Fruit fly (Drosophila melanogaster): ENCODE results near the gene CG34313.

The CG34313 gene

DNA sequence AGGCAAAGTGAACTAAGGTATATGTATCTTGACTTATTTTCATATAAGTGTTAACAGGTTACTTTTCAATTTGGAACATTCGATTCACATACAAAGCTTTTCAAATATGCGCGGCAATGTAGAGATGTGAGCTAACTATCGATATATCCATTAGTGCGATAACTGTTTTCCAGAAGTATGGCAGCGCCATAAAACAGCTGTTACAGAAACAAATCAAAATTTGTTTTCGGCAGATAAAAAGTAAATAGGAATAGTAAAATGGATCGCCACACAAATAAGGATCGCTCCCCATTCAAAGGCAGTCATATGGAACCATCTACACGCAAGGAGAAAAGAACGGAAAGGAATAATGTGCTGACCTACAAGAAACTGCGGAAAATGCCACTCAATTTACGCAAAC is at the start of gene CG34313, which contains the start of the genes CG32832 and CG31743:
CG34313 (plus strand) TSS at position 230 of the 400 bp plus-strand sequence.
CG32832 (minus strand) TSS at position 3 of the 400 bp plus-strand sequence.
CG31743 (plus strand) TSS at position 230 of the 400 bp plus-strand sequence.
- no peak for TF ChIP-seq CG17801 (GFP tag; optimal IDR thresholded peaks at IDR 0.05; ENCODE audit: partially characterized antibody)

DNA sequence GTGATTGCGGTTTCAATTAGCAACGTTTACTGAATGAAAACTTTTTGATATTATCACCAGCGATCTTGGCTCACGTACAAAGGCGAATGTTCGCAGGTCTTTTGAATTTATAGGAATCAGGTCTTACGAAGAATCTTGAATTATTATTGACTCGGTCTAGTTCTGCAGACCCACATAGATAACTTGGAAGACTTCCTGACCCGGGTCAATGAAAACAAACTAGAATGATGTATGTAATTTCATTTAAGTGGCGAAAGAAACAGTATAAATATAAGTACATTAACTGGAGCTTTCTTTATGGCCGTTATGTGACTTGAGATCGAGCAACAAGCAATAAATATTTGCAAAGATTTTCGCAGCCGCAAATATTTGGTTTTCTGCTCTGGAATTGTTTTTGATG is 44.9 kb upstream of the CG34313 start, which contains the start of gene CG13282:
CG13282 (minus strand) TSS at position 101 of the 400 bp plus-strand sequence.
- no peak for TF ChIP-seq CG17801 (GFP tag; optimal IDR thresholded peaks at IDR 0.05; ENCODE audit: partially characterized antibody)

DNA sequence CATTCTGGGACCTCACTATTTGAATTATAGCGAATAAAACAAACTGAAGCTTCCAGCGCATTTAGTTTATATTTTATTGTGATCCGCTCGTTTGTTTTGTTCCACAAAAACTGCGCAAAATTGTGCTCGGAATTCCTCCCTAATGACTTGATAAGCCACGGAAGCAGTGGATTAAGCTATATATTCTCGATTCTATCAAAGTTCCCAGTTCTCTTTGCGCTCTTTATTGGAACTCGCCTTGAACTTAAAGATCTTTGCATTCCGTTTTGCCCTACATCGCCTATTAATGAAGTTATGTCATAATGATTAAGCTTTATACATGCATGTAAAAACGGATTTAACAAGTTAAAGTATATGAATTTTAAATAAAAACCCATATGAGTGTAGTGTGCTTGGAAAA is 42.2 kb upstream of the CG34313 start, which contains the start of gene Nepl9:
Nepl9 (minus strand) TSS at position 101 of the 400 bp plus-strand sequence.
- no peak for TF ChIP-seq CG17801 (GFP tag; optimal IDR thresholded peaks at IDR 0.05; ENCODE audit: partially characterized antibody)

DNA sequence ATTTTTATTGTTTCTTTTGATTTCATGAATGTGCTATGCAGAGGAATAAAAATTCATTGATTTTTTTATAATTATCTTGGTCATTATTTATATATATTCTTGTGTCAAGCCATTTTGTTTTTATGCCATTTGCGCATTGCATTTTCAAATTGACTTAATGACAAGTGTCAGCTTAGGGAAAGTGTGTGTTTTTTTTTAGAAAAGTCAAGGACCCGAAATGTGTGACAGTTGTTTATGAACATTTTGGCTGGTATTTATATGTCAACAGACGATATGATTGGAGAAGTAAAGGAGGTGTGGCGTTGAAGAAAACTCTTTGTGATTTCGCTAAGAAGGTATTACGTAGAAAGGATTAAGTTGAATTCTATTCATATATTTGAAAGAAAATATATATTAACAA is 41.6 kb upstream of the CG34313 start, which contains the start of the genes SclA and SclB:
SclA (plus strand) TSS at position 301 of the 400 bp plus-strand sequence.
SclB (plus strand) TSS at position 301 of the 400 bp plus-strand sequence.
- no peak for TF ChIP-seq CG17801 (GFP tag; optimal IDR thresholded peaks at IDR 0.05; ENCODE audit: partially characterized antibody)

DNA sequence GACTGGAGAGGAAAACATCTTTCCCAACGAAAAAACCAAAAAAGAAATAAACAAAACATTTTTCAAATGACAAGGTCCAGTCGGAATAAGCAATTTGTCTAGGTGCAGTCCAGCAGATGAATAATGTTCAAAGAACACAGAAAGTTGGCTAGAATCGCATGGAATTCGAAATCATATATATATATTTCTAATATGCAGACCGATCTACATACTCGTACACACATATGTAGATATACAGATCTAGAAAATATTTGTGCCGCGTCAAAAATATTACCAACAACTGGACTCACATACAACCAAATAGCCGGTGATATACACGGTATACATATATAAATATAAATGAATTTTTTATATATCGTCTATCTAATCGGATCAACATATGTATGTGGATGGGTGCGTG is 39.7 kb upstream of the CG34313 start:
- no peak for TF ChIP-seq CG17801 (GFP tag; optimal IDR thresholded peaks at IDR 0.05; ENCODE audit: partially characterized antibody)

DNA sequence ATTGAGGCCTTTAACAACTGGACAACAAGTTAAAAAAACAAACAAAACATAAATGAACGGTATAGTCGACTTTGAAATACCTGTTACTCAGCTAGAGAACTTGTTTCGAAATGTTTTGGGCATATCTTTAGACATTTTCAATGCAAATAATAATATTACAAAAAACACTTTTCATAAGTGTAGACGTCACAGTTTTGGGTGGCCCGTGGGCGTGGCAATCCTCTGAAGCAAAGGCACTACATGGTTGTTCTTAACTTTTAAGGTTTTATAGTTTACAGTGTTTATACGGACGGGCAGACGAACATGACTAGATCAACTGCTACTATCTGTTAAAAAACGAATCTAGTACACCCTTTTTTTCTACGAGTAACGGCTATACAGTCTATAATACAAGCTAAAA is 36.8 kb upstream of the CG34313 start:
- no peak for TF ChIP-seq CG17801 (GFP tag; optimal IDR thresholded peaks at IDR 0.05; ENCODE audit: partially characterized antibody)

- TF ChIP-seq CG17801 (GFP tag; optimal IDR thresholded peaks at IDR 0.05; ENCODE audit: partially characterized antibody), result no peak
Measured at dm6 chr2L:16843336-16843735, 36.0 kb upstream of the CG34313 start.

dm6 chr2L:16845179-16845578 is 34.1 kb upstream of the CG34313 start:
- no peak for TF ChIP-seq CG17801 (GFP tag; optimal IDR thresholded peaks at IDR 0.05; ENCODE audit: partially characterized antibody)

DNA sequence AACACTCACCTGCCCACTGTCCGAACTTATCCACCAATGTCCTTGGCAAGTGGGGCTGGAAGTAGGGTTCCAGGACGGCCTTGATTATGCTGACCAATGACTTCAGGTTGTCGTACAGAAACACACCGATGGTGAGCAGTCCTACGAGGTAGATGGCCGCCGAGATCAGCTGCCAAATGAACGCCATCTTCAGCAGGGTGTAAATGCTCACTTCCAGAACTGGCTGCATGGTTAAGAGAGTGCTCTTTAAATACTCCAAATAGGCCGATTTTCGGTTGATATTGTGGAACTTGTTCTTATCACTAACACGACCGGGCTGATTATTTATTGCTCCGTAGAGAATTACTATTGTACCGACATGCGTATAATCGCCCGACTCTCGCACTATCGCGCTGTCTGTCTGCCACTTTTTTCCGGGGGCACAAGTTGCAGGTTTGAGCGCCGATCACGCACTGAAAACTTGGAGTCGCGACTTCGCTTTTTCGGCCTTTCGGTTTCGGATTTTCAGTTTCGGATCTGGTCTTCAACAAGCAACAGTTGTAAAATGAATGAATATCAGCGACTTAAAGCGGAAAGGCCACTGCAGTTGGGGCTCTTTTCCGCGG is 32.5 kb upstream of the CG34313 start:
- no peak for TF ChIP-seq CG17801 (GFP tag; optimal IDR thresholded peaks at IDR 0.05; ENCODE audit: partially characterized antibody)

DNA sequence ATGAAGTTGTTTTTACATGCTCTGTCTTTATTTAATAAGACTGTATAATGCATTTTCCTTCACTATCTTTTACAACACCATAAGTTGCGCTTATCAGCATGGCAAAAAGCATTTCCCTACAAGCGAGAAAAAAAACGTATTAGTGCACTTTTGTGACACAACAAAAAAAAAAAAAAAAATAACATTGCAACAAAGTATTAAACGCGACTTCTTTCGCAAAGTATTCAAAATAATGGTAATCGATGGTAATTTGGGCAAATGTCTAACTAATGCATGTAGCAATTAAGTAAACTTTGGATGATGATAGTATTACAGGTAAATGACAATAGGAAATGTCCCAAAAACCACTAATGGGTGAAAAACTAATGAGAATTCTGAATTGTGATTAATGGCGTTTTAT is 31.4 kb upstream of the CG34313 start:
- no peak for TF ChIP-seq CG17801 (GFP tag; optimal IDR thresholded peaks at IDR 0.05; ENCODE audit: partially characterized antibody)

dm6 chr2L:16848670-16849069 is 30.6 kb upstream of the CG34313 start, which contains the start of gene CG13284:
Gene CG13284 (minus strand): TSS chr2L:16848716.
- TF ChIP-seq CG17801 (GFP tag; optimal IDR thresholded peaks at IDR 0.05; ENCODE audit: partially characterized antibody), result no peak

DNA sequence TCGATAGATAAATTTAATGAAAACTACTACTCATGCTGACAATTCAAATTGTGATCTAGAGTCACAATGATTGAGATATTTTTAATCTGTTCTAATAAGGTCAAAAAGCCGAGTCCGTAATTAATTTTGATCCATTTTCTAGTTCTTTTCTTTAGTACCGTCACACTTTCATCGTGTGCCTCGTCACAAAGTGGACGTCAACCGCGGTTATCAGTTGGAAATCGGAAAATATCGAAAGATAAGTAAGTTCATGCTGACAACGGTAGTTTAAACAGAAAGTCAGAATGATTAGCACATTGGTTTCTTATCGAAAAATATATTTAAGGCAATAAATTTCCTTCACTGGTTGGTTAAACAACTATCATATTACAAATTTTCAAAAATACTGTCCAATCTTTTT is 28.9 kb upstream of the CG34313 start:
- TF ChIP-seq CG17801 (GFP tag; optimal IDR thresholded peaks at IDR 0.05; ENCODE audit: partially characterized antibody), result no peak

DNA sequence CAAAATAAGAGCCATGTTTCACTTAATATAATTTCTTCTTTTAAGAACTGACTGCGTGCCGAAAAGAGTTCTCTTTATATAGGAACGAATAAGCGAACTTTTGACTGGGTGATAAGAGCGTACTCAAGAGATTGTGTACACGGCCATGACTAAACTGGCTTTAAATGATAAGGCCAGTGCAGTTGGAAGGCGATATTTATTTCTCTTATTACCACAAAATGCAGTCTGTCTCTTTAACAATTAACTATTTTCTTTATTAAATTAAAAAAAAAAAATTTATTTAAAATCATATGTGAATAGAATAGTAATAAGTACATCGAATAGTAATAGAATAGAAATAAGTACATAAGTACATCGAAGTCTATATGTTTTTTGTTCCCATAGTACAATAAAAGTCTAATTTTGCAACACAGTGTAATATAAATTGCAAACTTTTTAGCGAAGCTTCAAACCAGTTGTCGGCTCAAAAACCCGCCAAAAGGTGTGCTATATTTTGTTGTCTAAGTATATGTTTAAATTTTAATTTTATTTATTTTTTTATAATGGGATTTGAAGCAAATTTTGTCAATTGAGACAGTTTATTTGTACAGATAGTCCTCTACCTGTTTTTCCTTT is 26.9 kb upstream of the CG34313 start, which contains the start of gene CG31810:
CG31810 (minus strand) TSS at position 51 of the 615 bp plus-strand sequence.
- no peak for TF ChIP-seq CG17801 (GFP tag; optimal IDR thresholded peaks at IDR 0.05; ENCODE audit: partially characterized antibody)

DNA sequence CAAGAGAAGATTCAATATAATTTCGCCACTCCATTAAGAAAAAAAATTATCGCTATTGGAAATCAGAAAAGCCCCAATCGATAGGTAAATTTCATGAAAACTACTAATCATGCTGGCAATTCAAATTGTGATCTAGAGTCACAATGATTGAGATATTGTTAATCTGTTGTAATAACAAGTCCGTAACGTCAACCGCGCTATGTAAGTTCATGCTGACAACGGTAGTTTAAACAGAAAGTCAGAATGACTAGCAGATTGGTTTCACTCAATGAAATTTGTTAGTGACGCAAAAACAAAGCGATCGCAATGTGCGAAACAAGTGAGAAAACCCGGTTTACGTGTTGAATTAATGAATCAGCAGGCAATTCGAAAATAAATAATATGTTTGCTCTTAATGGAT is 22.2 kb upstream of the CG34313 start:
- no peak for TF ChIP-seq CG17801 (GFP tag; optimal IDR thresholded peaks at IDR 0.05; ENCODE audit: partially characterized antibody)

DNA sequence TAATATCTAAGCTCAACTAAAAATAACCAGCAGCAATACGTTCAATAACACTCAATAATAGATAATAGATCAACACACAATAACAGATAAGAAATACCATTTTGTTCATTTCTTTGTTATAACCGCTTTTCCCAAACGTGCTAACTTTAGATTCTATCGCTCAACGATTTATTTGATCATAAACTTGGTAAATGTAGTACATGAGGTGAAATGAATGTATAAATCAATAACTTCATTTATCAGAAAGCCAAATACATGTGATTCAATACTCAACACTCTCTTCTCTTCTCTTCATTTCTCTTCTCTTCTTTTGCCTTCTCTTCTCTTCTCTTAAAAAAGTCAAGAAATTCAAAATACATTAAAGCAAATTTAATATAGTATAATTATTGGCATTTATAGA is 21.7 kb upstream of the CG34313 start:
- TF ChIP-seq CG17801 (GFP tag; optimal IDR thresholded peaks at IDR 0.05; ENCODE audit: partially characterized antibody), result no peak

dm6 chr2L:16858466-16859007 is 20.8 kb upstream of the CG34313 start, which contains the start of gene CG31809:
Gene CG31809 (minus strand): TSS chr2L:16858714.
- no peak for TF ChIP-seq CG17801 (GFP tag; optimal IDR thresholded peaks at IDR 0.05; ENCODE audit: partially characterized antibody)

Data from ovary, adult (tissue).